Fruit fly (Drosophila melanogaster): Measurements from ENCODE around the gene mtgo.

Gene mtgo

dm6 chr2L:16587654-16588348 is 43.0 kb downstream of the mtgo start (continued):
- TF ChIP-seq CG4318 (GFP tag; optimal IDR thresholded peaks at IDR 0.05) (no peak), acj6 (GFP tag; optimal IDR thresholded peaks at IDR 0.05) (peak; percentile 4), Eip78C (GFP tag) (peak; percentile 70), CG15336 (GFP tag; IDR thresholded peaks at IDR 0.05) (peak; percentile 75), CG6808 (GFP tag; optimal IDR thresholded peaks at IDR 0.05) (peak; percentile 70), svp (GFP tag) (peak; percentile 65), Gug (GFP tag; IDR thresholded peaks at IDR 0.05) (no peak), net (GFP tag; optimal IDR thresholded peaks at IDR 0.05) (peak; percentile 71), esn (GFP tag; optimal IDR thresholded peaks at IDR 0.05) (peak; percentile 21), achi (GFP tag; optimal IDR thresholded peaks at IDR 0.05) (peak; percentile 34), Smox (GFP tag; optimal IDR thresholded peaks at IDR 0.05) (no peak), dsx (GFP tag; optimal IDR thresholded peaks at IDR 0.05; ENCODE audit: poor library complexity, severe bottlenecking) (peak; percentile 34), pdm3 (GFP tag; optimal IDR thresholded peaks at IDR 0.05) (peak; percentile 20), CG8632 (GFP tag; optimal IDR thresholded peaks at IDR 0.05) (peak; percentile 2), CG11762 (GFP tag; optimal IDR thresholded peaks at IDR 0.05; ENCODE audit: insufficient read depth) (peak; percentile 18), spab (GFP tag; optimal IDR thresholded peaks at IDR 0.05) (peak; percentile 34), CG6276 (GFP tag; optimal IDR thresholded peaks at IDR 0.05) (peak; percentile 58), cyc (GFP tag; optimal IDR thresholded peaks at IDR 0.05) (no peak), Hr4 (GFP tag; optimal IDR thresholded peaks at IDR 0.05) (peak; percentile 16), Met (GFP tag; optimal IDR thresholded peaks at IDR 0.05) (peak; percentile 48), Ets96B (tag; optimal IDR thresholded peaks at IDR 0.05) (no peak), ss (GFP tag; optimal IDR thresholded peaks at IDR 0.05) (peak; percentile 73 to 76), CG6163 (GFP tag; IDR thresholded peaks at IDR 0.05) (peak; percentile 91), CG16779 (tag; optimal IDR thresholded peaks at IDR 0.05) (peak; percentile 65), dac (GFP tag; optimal IDR thresholded peaks at IDR 0.05) (no peak), CG34406 (GFP tag; optimal IDR thresholded peaks at IDR 0.05) (peak; percentile 55), Sox15 (GFP tag; optimal IDR thresholded peaks at IDR 0.05) (no peak), CG8319 (GFP tag; optimal IDR thresholded peaks at IDR 0.05) (no peak), salr (GFP tag; optimal IDR thresholded peaks at IDR 0.05) (peak in 1 of 2 experiments; percentile 35), Sox14 (GFP tag; optimal IDR thresholded peaks at IDR 0.05) (peak; percentile 37), Hr38 (GFP tag; optimal IDR thresholded peaks at IDR 0.05) (no peak), eg (GFP tag; IDR thresholded peaks at IDR 0.05) (peak; percentile 77), CG7368 (GFP tag; optimal IDR thresholded peaks at IDR 0.05) (no peak), CG10631 (GFP tag; optimal IDR thresholded peaks at IDR 0.05) (no peak), Lpt (GFP tag; optimal IDR thresholded peaks at IDR 0.05) (peak; percentile 83), Ets21C (GFP tag; optimal IDR thresholded peaks at IDR 0.05) (no peak)

DNA sequence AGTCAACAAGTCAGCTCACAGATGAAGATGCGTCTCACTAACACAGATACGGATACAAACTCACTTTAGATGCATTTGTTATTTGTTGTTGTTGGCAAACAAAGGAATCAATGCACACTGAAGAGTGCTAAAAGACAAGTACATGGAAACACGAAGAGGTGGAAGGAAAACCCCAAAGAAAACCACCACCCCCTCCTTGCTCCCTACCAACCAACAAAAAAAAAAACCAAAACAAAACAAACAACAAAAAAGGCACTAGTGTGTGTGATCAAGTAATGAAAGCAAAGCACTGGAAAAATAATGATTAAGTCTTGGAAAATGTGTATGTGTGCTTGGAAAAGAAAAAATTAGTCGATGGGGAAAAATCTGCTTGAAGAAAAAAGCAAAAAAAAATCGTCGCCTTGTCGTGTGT is 43.9 kb downstream of the mtgo start:
- TF ChIP-seq Eip78C (GFP tag): peak; percentile 64
- peak; percentile 34 for TF ChIP-seq Hr4 (GFP tag; optimal IDR thresholded peaks at IDR 0.05)
- TF ChIP-seq dac (GFP tag; optimal IDR thresholded peaks at IDR 0.05): peak; percentile 47
- TF ChIP-seq CG16779 (tag; optimal IDR thresholded peaks at IDR 0.05): peak; percentile 45
- TF ChIP-seq salr (GFP tag; optimal IDR thresholded peaks at IDR 0.05): peak in 1 of 2 experiments; percentile 68
- peak; percentile 69 for TF ChIP-seq fkh (GFP tag; optimal IDR thresholded peaks at IDR 0.05)
- peak; percentile 67; the same call in 2 of the 3 replicates for TF ChIP-seq CG6163 (GFP tag; IDR thresholded peaks at IDR 0.05)
- no peak for TF ChIP-seq CG10631 (GFP tag; optimal IDR thresholded peaks at IDR 0.05)
- TF ChIP-seq Sox14 (GFP tag; optimal IDR thresholded peaks at IDR 0.05): peak; percentile 29
- TF ChIP-seq CG15336 (GFP tag; IDR thresholded peaks at IDR 0.05): peak; percentile 68
- peak; percentile 72; the same call in 2 of the 3 replicates for TF ChIP-seq eg (GFP tag; IDR thresholded peaks at IDR 0.05)
- peak; percentile 24 to 45 for TF ChIP-seq ss (GFP tag; optimal IDR thresholded peaks at IDR 0.05)
- TF ChIP-seq Hr38 (GFP tag; optimal IDR thresholded peaks at IDR 0.05): no peak
- 0 out of 2 replicates have a peak, but pooled peaks have one; percentile 18 for TF ChIP-seq CG11294 (GFP tag; IDR thresholded peaks at IDR 0.05)
- TF ChIP-seq achi (GFP tag; optimal IDR thresholded peaks at IDR 0.05): peak; percentile 18
- TF ChIP-seq Ets96B (tag; optimal IDR thresholded peaks at IDR 0.05): peak; percentile 22
- peak; percentile 51 for TF ChIP-seq CG6276 (GFP tag; optimal IDR thresholded peaks at IDR 0.05)
- TF ChIP-seq fd59A (GFP tag; optimal IDR thresholded peaks at IDR 0.05): no peak
- peak; percentile 19 for TF ChIP-seq dsx (GFP tag; optimal IDR thresholded peaks at IDR 0.05; ENCODE audit: poor library complexity, severe bottlenecking)
- TF ChIP-seq vri (GFP tag; optimal IDR thresholded peaks at IDR 0.05): no peak
- TF ChIP-seq CG8119 (GFP tag; IDR thresholded peaks at IDR 0.05): peak; percentile 69
- no peak for TF ChIP-seq CG32006 (GFP tag; optimal IDR thresholded peaks at IDR 0.05)
- peak; percentile 50 for TF ChIP-seq net (GFP tag; optimal IDR thresholded peaks at IDR 0.05)
- no peak for TF ChIP-seq CG8632 (GFP tag; optimal IDR thresholded peaks at IDR 0.05)
- TF ChIP-seq Lpt (GFP tag; optimal IDR thresholded peaks at IDR 0.05): peak; percentile 74

All from whole organism, prepupa.